Fruit fly (Drosophila melanogaster) whole organism, prepupa: ENCODE data around the gene ocn.
A peak's percentile ranks its signal among the peaks of the same experiment; 100 is the strongest.

Experiments
- Blimp-1 ChIP-seq: fragments of 200-800 bp; sonication (Bioruptor generic); optimal IDR thresholded peaks from 3 replicates; lab custom pipeline; 2017; ENCODE audit warnings: missing biosample characterization, missing genetic modification characterization, mild to moderate bottlenecking, moderate library complexity, missing genetic modification reagents
- CG10631 ChIP-seq: fragments of 200-800 bp; sonication (Bioruptor generic); optimal IDR thresholded peaks from 2 replicates; lab custom pipeline; 2016; ENCODE audit warnings: missing biosample characterization, missing genetic modification characterization
- CG10669 ChIP-seq: fragments of 200-800 bp; sonication (Bioruptor generic); optimal IDR thresholded peaks from 3 replicates; lab custom pipeline; 2018; ENCODE audit warnings: missing biosample characterization, mild to moderate bottlenecking, missing genetic modification characterization, moderate library complexity
- CG11294 ChIP-seq: fragments of 200-800 bp; sonication (Bioruptor generic); IDR thresholded peaks from 2 replicates; pipeline ENCODE4 v1.3.6; 2022; ENCODE audit warnings: missing biosample characterization, missing genetic modification characterization
- CG1621 ChIP-seq: fragments of 200-800 bp; sonication (Bioruptor generic); optimal IDR thresholded peaks from 3 replicates; lab custom pipeline; 2018; ENCODE audit warnings: missing biosample characterization, mild to moderate bottlenecking, missing genetic modification characterization
- CG16779 ChIP-seq: fragments of 200-800 bp; sonication (Bioruptor generic); optimal IDR thresholded peaks from 3 replicates; lab custom pipeline; 2017; ENCODE audit warnings: missing biosample characterization, mild to moderate bottlenecking, missing genetic modification characterization
- CG3032 ChIP-seq: fragments of 200-800 bp; optimal IDR thresholded peaks from 2 replicates; lab custom pipeline; 2019; ENCODE audit warnings: missing biosample characterization, mild to moderate bottlenecking, missing genetic modification characterization, moderate library complexity
- CG31627 ChIP-seq: fragments of 200-800 bp; sonication (Bioruptor generic); optimal IDR thresholded peaks from 3 replicates; lab custom pipeline; 2016; ENCODE audit warnings: missing biosample characterization, missing genetic modification characterization
- CG32006 ChIP-seq: fragments of 200-800 bp; sonication (Bioruptor generic); optimal IDR thresholded peaks from 3 replicates; lab custom pipeline; 2017; ENCODE audit warnings: missing biosample characterization, mild to moderate bottlenecking, missing genetic modification characterization
- CG34406 ChIP-seq: fragments of 200-800 bp; sonication (Bioruptor generic); optimal IDR thresholded peaks from 3 replicates; lab custom pipeline; 2016; ENCODE audit warnings: missing biosample characterization, missing genetic modification characterization
- CG3919 ChIP-seq: fragments of 200-800 bp; sonication (Bioruptor generic); optimal IDR thresholded peaks from 3 replicates; lab custom pipeline; 2016; ENCODE audit warnings: missing biosample characterization, missing genetic modification characterization
- CG4318 ChIP-seq: fragments of 200-800 bp; sonication (Bioruptor generic); optimal IDR thresholded peaks from 3 replicates; lab custom pipeline; 2017; ENCODE audit warnings: missing biosample characterization, mild to moderate bottlenecking, missing genetic modification characterization
- CG6163 ChIP-seq: fragments of 200-800 bp; sonication (Bioruptor generic); IDR thresholded peaks from 3 replicates; pipeline ENCODE4 v1.3.6; 2022; ENCODE audit warnings: missing biosample characterization, missing genetic modification characterization
- CG6276 ChIP-seq: fragments of 200-800 bp; sonication (Bioruptor generic); optimal IDR thresholded peaks from 2 replicates; lab custom pipeline; 2017; ENCODE audit warnings: missing biosample characterization, mild to moderate bottlenecking, missing genetic modification characterization
- CG6792 ChIP-seq: fragments of 200-800 bp; sonication (Bioruptor generic); optimal IDR thresholded peaks from 3 replicates; lab custom pipeline; 2016; ENCODE audit warnings: missing biosample characterization, missing genetic modification characterization
- CG6808 ChIP-seq: fragments of 200-800 bp; sonication (Bioruptor generic); optimal IDR thresholded peaks from 3 replicates; lab custom pipeline; 2017; ENCODE audit warnings: missing biosample characterization, missing genetic modification characterization, mild to moderate bottlenecking, moderate library complexity, missing genetic modification reagents
- CG9139 ChIP-seq: fragments of 200-800 bp; sonication (Bioruptor generic); optimal IDR thresholded peaks from 3 replicates; lab custom pipeline; 2017; ENCODE audit warnings: missing biosample characterization, mild to moderate bottlenecking, missing genetic modification characterization
- Eip75B ChIP-seq: fragments of 200-800 bp; sonication (Bioruptor generic); optimal IDR thresholded peaks from 3 replicates; lab custom pipeline; 2016; ENCODE audit warnings: missing biosample characterization, missing genetic modification characterization
- Eip78C ChIP-seq: fragments of 200-800 bp; sonication (Bioruptor generic); peaks from one replicate; lab custom pipeline; 2016; ENCODE audit warnings: missing biosample characterization, missing genetic modification characterization
- Eip93F ChIP-seq: fragments of 200-800 bp; sonication (Bioruptor generic); optimal IDR thresholded peaks from 2 replicates; lab custom pipeline; 2016; ENCODE audit warnings: missing biosample characterization, mild to moderate bottlenecking, missing genetic modification characterization
- Ets21C ChIP-seq: fragments of 200-800 bp; sonication (Bioruptor generic); optimal IDR thresholded peaks from 3 replicates; lab custom pipeline; 2016; ENCODE audit warnings: missing biosample characterization, missing genetic modification characterization
- Gug ChIP-seq: fragments of 200-800 bp; sonication (Bioruptor generic); IDR thresholded peaks from 2 replicates; pipeline ENCODE4 v1.3.6; 2022; ENCODE audit warnings: missing biosample characterization, missing genetic modification characterization
- Hr38 ChIP-seq: sonication (Bioruptor generic); optimal IDR thresholded peaks from 2 replicates; lab custom pipeline; 2016; ENCODE audit warnings: missing biosample characterization, missing genetic modification characterization
- Hr39 ChIP-seq: fragments of 200-800 bp; sonication (Bioruptor generic); optimal IDR thresholded peaks from 2 replicates; lab custom pipeline; 2016; ENCODE audit warnings: missing biosample characterization, missing genetic modification characterization
- Hr4 ChIP-seq: fragments of 200-800 bp; sonication (Bioruptor generic); optimal IDR thresholded peaks from 3 replicates; lab custom pipeline; 2016; ENCODE audit warnings: missing biosample characterization, missing genetic modification characterization
- Lpt ChIP-seq: fragments of 200-800 bp; sonication (Bioruptor generic); optimal IDR thresholded peaks from 3 replicates; lab custom pipeline; 2016; ENCODE audit warnings: missing biosample characterization, missing genetic modification characterization
- OdsH ChIP-seq: fragments of 200-800 bp; sonication (Bioruptor generic); optimal IDR thresholded peaks from 3 replicates; lab custom pipeline; 2016; ENCODE audit warnings: missing biosample characterization, missing genetic modification characterization
- Smox ChIP-seq: fragments of 200-800 bp; sonication (Bioruptor generic); optimal IDR thresholded peaks from 3 replicates; lab custom pipeline; 2016; ENCODE audit warnings: missing biosample characterization, missing genetic modification characterization
- Sox14 ChIP-seq: fragments of 200-800 bp; sonication (Bioruptor generic); optimal IDR thresholded peaks from 3 replicates; lab custom pipeline; 2016; ENCODE audit warnings: missing biosample characterization, missing genetic modification characterization
- achi ChIP-seq: fragments of 200-800 bp; sonication (Bioruptor generic); optimal IDR thresholded peaks from 3 replicates; lab custom pipeline; 2016; ENCODE audit warnings: missing biosample characterization, missing genetic modification characterization
- acj6 ChIP-seq: fragments of 200-800 bp; sonication (Bioruptor generic); optimal IDR thresholded peaks from 3 replicates; lab custom pipeline; 2016; ENCODE audit warnings: missing biosample characterization, missing genetic modification characterization
- cyc ChIP-seq: fragments of 200-800 bp; sonication (Bioruptor generic); optimal IDR thresholded peaks from 3 replicates; lab custom pipeline; 2016; ENCODE audit warnings: missing biosample characterization, missing genetic modification characterization
- dac ChIP-seq: fragments of 200-800 bp; sonication (Bioruptor generic); optimal IDR thresholded peaks from 2 replicates; lab custom pipeline; 2017; ENCODE audit warnings: missing biosample characterization, mild to moderate bottlenecking, missing genetic modification characterization
- eg ChIP-seq: fragments of 200-800 bp; sonication (Bioruptor generic); IDR thresholded peaks from 3 replicates; pipeline ENCODE4 v1.3.6; 2022; ENCODE audit warnings: missing biosample characterization, missing genetic modification characterization
- fd59A ChIP-seq: fragments of 200-800 bp; sonication (Bioruptor generic); optimal IDR thresholded peaks from 2 replicates; lab custom pipeline; 2017; ENCODE audit warnings: missing biosample characterization, mild to moderate bottlenecking, missing genetic modification characterization, missing genetic modification reagents
- fd85E ChIP-seq: fragments of 200-800 bp; sonication (Bioruptor generic); optimal IDR thresholded peaks from 3 replicates; lab custom pipeline; 2016; ENCODE audit warnings: missing biosample characterization, missing genetic modification characterization
- fkh ChIP-seq: fragments of 200-800 bp; sonication (Bioruptor generic); optimal IDR thresholded peaks from 3 replicates; lab custom pipeline; 2017; ENCODE audit warnings: missing biosample characterization, mild to moderate bottlenecking, missing genetic modification characterization, moderate library complexity
- lz ChIP-seq: fragments of 200-800 bp; sonication (Bioruptor generic); optimal IDR thresholded peaks from 3 replicates; lab custom pipeline; 2016; ENCODE audit warnings: missing biosample characterization, missing genetic modification characterization
- net ChIP-seq: fragments of 200-800 bp; sonication (Bioruptor generic); optimal IDR thresholded peaks from 3 replicates; lab custom pipeline; 2016; ENCODE audit warnings: missing biosample characterization, missing genetic modification characterization
- pdm3 ChIP-seq: fragments of 200-800 bp; sonication (Bioruptor generic); optimal IDR thresholded peaks from 3 replicates; lab custom pipeline; 2016; ENCODE audit warnings: missing biosample characterization, missing genetic modification characterization
- salr ChIP-seq, 2 experiments: fragments of 200-800 bp; sonication (Bioruptor generic); optimal IDR thresholded peaks; 3 replicates each; lab custom pipeline; 2016 to 2018; ENCODE audit warnings: missing biosample characterization in 2 of 2, missing genetic modification characterization in 2 of 2, mild to moderate bottlenecking in 1 of 2
- vri ChIP-seq: fragments of 200-800 bp; sonication (Bioruptor generic); optimal IDR thresholded peaks from 3 replicates; lab custom pipeline; 2016; ENCODE audit warnings: missing biosample characterization, mild to moderate bottlenecking, missing genetic modification characterization

Gene ocn

dm6 chr3R:30012602-30013489 lies 24.7 kb downstream of the ocn start (continued):
- TF ChIP-seq achi (GFP tag; lab: Kevin White, UChicago), result peak; percentile 32
- no peak for TF ChIP-seq CG1621 (tag; lab: Kevin White, UChicago)
- TF ChIP-seq CG10669 (GFP tag; lab: Kevin White, UChicago), result no peak
- no peak for TF ChIP-seq CG10631 (GFP tag; lab: Kevin White, UChicago)
- no peak for TF ChIP-seq CG3032 (tag; lab: Kevin White, UChicago)
- no peak for TF ChIP-seq pdm3 (GFP tag; lab: Kevin White, UChicago)
- no peak for TF ChIP-seq dac (GFP tag; lab: Kevin White, UChicago)
- no peak for TF ChIP-seq Gug
- no peak for TF ChIP-seq CG4318 (GFP tag; lab: Kevin White, UChicago)
- TF ChIP-seq Hr39 (GFP tag; lab: Kevin White, UChicago), result no peak
- no peak for TF ChIP-seq Eip93F (GFP tag; lab: Kevin White, UChicago)
- TF ChIP-seq fd85E (GFP tag; lab: Kevin White, UChicago), result no peak
- TF ChIP-seq CG6808, result no peak
- TF ChIP-seq cyc (GFP tag; lab: Kevin White, UChicago), result no peak

dm6 chr3R:30009173-30009572 lies 28.4 kb downstream of the ocn start, which contains the start of gene CG7912:
Gene CG7912, minus strand, starts transcription at chr3R:30009189.
- no peak for TF ChIP-seq CG3919 (GFP tag; lab: Kevin White, UChicago)
- no peak for TF ChIP-seq fd59A (GFP tag; lab: Kevin White, UChicago)
- no peak for TF ChIP-seq Hr4 (GFP tag; lab: Kevin White, UChicago)
- no peak for TF ChIP-seq Hr38
- TF ChIP-seq CG34406, result no peak
- TF ChIP-seq Lpt (GFP tag; lab: Kevin White, UChicago), result no peak
- no peak for TF ChIP-seq net (GFP tag; lab: Kevin White, UChicago)
- TF ChIP-seq Ets21C (GFP tag; lab: Kevin White, UChicago), result no peak
- no peak for TF ChIP-seq Sox14
- TF ChIP-seq Smox (GFP tag; lab: Kevin White, UChicago), result no peak
- no peak for TF ChIP-seq CG31627 (GFP tag; lab: Kevin White, UChicago)
- no peak for TF ChIP-seq CG11294
- TF ChIP-seq CG4318 (GFP tag; lab: Kevin White, UChicago), result no peak
- no peak for TF ChIP-seq Eip75B
- TF ChIP-seq, all 60 proteins: peak for 0

- TF ChIP-seq net (GFP tag; lab: Kevin White, UChicago) (no peak), CG10669 (GFP tag; lab: Kevin White, UChicago) (no peak), Ets21C (GFP tag; lab: Kevin White, UChicago) (no peak), CG4318 (GFP tag; lab: Kevin White, UChicago) (no peak), cyc (GFP tag; lab: Kevin White, UChicago) (no peak), CG9139 (GFP tag; lab: Kevin White, UChicago) (peak; percentile 75), Eip78C (GFP tag; lab: Kevin White, UChicago) (peak; percentile 62), fkh (GFP tag; lab: Kevin White, UChicago) (no peak), CG6276 (GFP tag; lab: Kevin White, UChicago) (no peak), CG32006 (peak; percentile 47), vri (no peak), Eip93F (GFP tag; lab: Kevin White, UChicago) (no peak), CG1621 (tag; lab: Kevin White, UChicago) (peak; percentile 66), CG16779 (tag; lab: Kevin White, UChicago) (peak; percentile 78), OdsH (no peak), pdm3 (GFP tag; lab: Kevin White, UChicago) (no peak), CG6163 (GFP tag; lab: Robert Waterston, UW) (peak; percentile 84), Blimp-1 (GFP tag; lab: Kevin White, UChicago) (no peak), Gug (no peak), CG3919 (GFP tag; lab: Kevin White, UChicago) (peak; percentile 10), CG10631 (GFP tag; lab: Kevin White, UChicago) (peak; percentile 51), fd59A (GFP tag; lab: Kevin White, UChicago) (no peak), salr (GFP tag; optimal IDR thresholded peaks at IDR 0.05; lab: Kevin White, UChicago) (peak in 1 of 2 experiments; percentile 1), CG6808 (peak; percentile 77), acj6 (GFP tag; lab: Kevin White, UChicago) (no peak), fd85E (GFP tag; lab: Kevin White, UChicago) (no peak), dac (GFP tag; lab: Kevin White, UChicago) (no peak), CG6792 (no peak), CG34406 (no peak), Lpt (GFP tag; lab: Kevin White, UChicago) (peak; percentile 63), Hr38 (no peak), achi (GFP tag; lab: Kevin White, UChicago) (peak; percentile 12), Eip75B (peak; percentile 41), lz (no peak), eg (peak; percentile 87)
Observed at dm6 chr3R:30005332-30005979, 32.1 kb downstream of the ocn start.
